Worm (Caenorhabditis elegans) whole organism, L4 larva: ENCODE data around the gene R09E10.6.

Experiments
- F26F4.8 ChIP-seq: fragments of 200-800 bp; sonication (Bioruptor generic); conservative IDR thresholded peaks from 2 replicates; pipeline ENCODE4 v1.3.6; 2022; ENCODE audit warnings: missing genetic modification characterization, missing compliant biosample characterization
- T20F7.1 ChIP-seq: fragments of 200-800 bp; sonication (Bioruptor generic); optimal IDR thresholded peaks from 2 replicates; lab custom pipeline; 2018; ENCODE audit warnings: mild to moderate bottlenecking, missing genetic modification characterization, missing compliant biosample characterization
- T26A8.4 ChIP-seq: fragments of 200-800 bp; sonication (Bioruptor generic); IDR thresholded peaks from 2 replicates; pipeline ENCODE4 v1.3.6; 2022; ENCODE audit warnings: missing genetic modification characterization, missing compliant biosample characterization
- Y48G9A.11 ChIP-seq: fragments of 200-800 bp; sonication (Bioruptor generic); IDR thresholded peaks from 2 replicates; pipeline ENCODE4 v1.3.6; 2022; ENCODE audit warnings: missing genetic modification reagents, missing genetic modification characterization, missing compliant biosample characterization
- Y75B8A.6 ChIP-seq: fragments of 200-800 bp; sonication (Bioruptor generic); IDR thresholded peaks from 2 replicates; pipeline ENCODE4 v1.3.6; 2022; ENCODE audit warnings: missing genetic modification reagents, missing genetic modification characterization, missing compliant biosample characterization
- ZK337.2 ChIP-seq: fragments of 200-800 bp; sonication (Bioruptor generic); IDR thresholded peaks from 2 replicates; pipeline ENCODE4 v1.3.6; 2022; ENCODE audit warnings: missing genetic modification reagents, missing genetic modification characterization, missing compliant biosample characterization
- ZK546.5 ChIP-seq, 2 experiments: sonication (generic microtip); optimal IDR thresholded peaks; 2 replicates each; lab custom pipeline; 2017; ENCODE audit warnings: missing biosample characterization in 2 of 2, missing genetic modification characterization in 2 of 2
- aha-1 ChIP-seq: fragments of 150-350 bp; peaks from one replicate; lab custom pipeline; 2014; ENCODE audit warnings: missing biosample characterization, missing genetic modification characterization
- ama-1 ChIP-seq: fragments of 150-350 bp; optimal IDR thresholded peaks from 2 replicates; lab custom pipeline; 2014; ENCODE audit warnings: inconsistent platforms, mixed read lengths
- arid-1 ChIP-seq: fragments of 200-800 bp; sonication (Bioruptor generic); conservative IDR thresholded peaks from 2 replicates; pipeline ENCODE4 v1.3.6; 2022; ENCODE audit warnings: missing genetic modification reagents, missing genetic modification characterization, missing compliant biosample characterization
- attf-4 ChIP-seq: sonication (generic microtip); optimal IDR thresholded peaks from 3 replicates; lab custom pipeline; 2017; ENCODE audit warnings: missing biosample characterization, missing genetic modification characterization
- ceh-44 ChIP-seq: fragments of 200-800 bp; sonication (Bioruptor generic); IDR thresholded peaks from 2 replicates; pipeline ENCODE4 v1.3.6; 2022; ENCODE audit warnings: missing genetic modification reagents, missing genetic modification characterization, missing compliant biosample characterization
- ceh-82 ChIP-seq: sonication (generic microtip); optimal IDR thresholded peaks from 2 replicates; lab custom pipeline; 2017; ENCODE audit warnings: missing biosample characterization, missing genetic modification characterization
- ces-1 ChIP-seq: fragments of 150-350 bp; sonication (generic microtip); optimal IDR thresholded peaks from 4 replicates; lab custom pipeline; 2014; ENCODE audit warnings: missing biosample characterization, missing genetic modification reagents, missing genetic modification characterization
- daf-16 ChIP-seq, 3 experiments: sonication (generic microtip); optimal IDR thresholded peaks; 2 replicates each; lab custom pipeline; 2016 to 2017; ENCODE audit warnings: missing genetic modification characterization in 3 of 3, missing genetic modification reagents in 3 of 3, mild to moderate bottlenecking in 2 of 3, missing compliant biosample characterization in 2 of 3, missing biosample characterization in 1 of 3, moderate library complexity in 1 of 3
- daf-19 ChIP-seq: fragments of 200-800 bp; sonication (Bioruptor generic); conservative IDR thresholded peaks from 2 replicates; pipeline ENCODE4 v1.3.6; 2022; ENCODE audit warnings: missing genetic modification characterization, missing compliant biosample characterization
- dmd-6 ChIP-seq: fragments of 200-800 bp; sonication (Bioruptor generic); IDR thresholded peaks from 2 replicates; pipeline ENCODE4 v1.3.6; 2022; ENCODE audit warnings: missing genetic modification reagents, missing genetic modification characterization, missing compliant biosample characterization
- dmd-8 ChIP-seq: fragments of 200-800 bp; sonication (Bioruptor generic); IDR thresholded peaks from 2 replicates; pipeline ENCODE4 v1.3.6; 2022; ENCODE audit warnings: missing genetic modification characterization, missing compliant biosample characterization
- dpl-1 ChIP-seq: fragments of 150-350 bp; optimal IDR thresholded peaks from 2 replicates; lab custom pipeline; 2014; ENCODE audit warnings: missing biosample characterization, missing genetic modification reagents, missing genetic modification characterization
- dve-1 ChIP-seq: sonication (generic microtip); optimal IDR thresholded peaks from 2 replicates; lab custom pipeline; 2017; ENCODE audit warnings: antibody characterized with exemption, mild to moderate bottlenecking, missing genetic modification characterization, missing compliant biosample characterization; ENCODE audit not compliant: insufficient read depth
- egl-27 ChIP-seq: sonication (generic microtip); optimal IDR thresholded peaks from 3 replicates; lab custom pipeline; 2017; ENCODE audit warnings: missing biosample characterization, missing genetic modification reagents, missing genetic modification characterization
- egl-43 ChIP-seq: fragments of 200-800 bp; sonication (Bioruptor generic); IDR thresholded peaks from 2 replicates; pipeline ENCODE4 v1.3.6; 2022; ENCODE audit warnings: missing genetic modification reagents, missing genetic modification characterization, missing compliant biosample characterization
- fos-1 ChIP-seq: fragments of 150-350 bp; optimal IDR thresholded peaks from 2 replicates; lab custom pipeline; 2014; ENCODE audit warnings: missing biosample characterization, missing genetic modification characterization
- gei-8 ChIP-seq: fragments of 200-800 bp; sonication (Bioruptor generic); optimal IDR thresholded peaks from 2 replicates; lab custom pipeline; 2018; ENCODE audit warnings: mild to moderate bottlenecking, missing genetic modification characterization, missing compliant biosample characterization
- hlh-11 ChIP-seq: fragments of 200-800 bp; sonication (Bioruptor generic); optimal IDR thresholded peaks from 2 replicates; lab custom pipeline; 2018; ENCODE audit warnings: mild to moderate bottlenecking, missing genetic modification characterization, missing compliant biosample characterization
- lim-7 ChIP-seq: fragments of 200-800 bp; sonication (Bioruptor generic); IDR thresholded peaks from 2 replicates; pipeline ENCODE4 v1.3.6; 2022; ENCODE audit warnings: missing genetic modification characterization, missing compliant biosample characterization
- lin-38 ChIP-seq: fragments of 200-800 bp; sonication (Bioruptor generic); IDR thresholded peaks from 2 replicates; pipeline ENCODE4 v1.3.6; 2022; ENCODE audit warnings: missing genetic modification reagents, missing genetic modification characterization, missing compliant biosample characterization
- lsy-2 ChIP-seq, 2 experiments: fragments of 150-350 bp in 1 of 2; sonication (generic microtip) in 1 of 2; optimal IDR thresholded peaks; 2 replicates each; lab custom pipeline; 2014 to 2017; ENCODE audit warnings: missing biosample characterization in 2 of 2, missing genetic modification characterization in 2 of 2
- madf-9 ChIP-seq: fragments of 200-800 bp; sonication (Bioruptor generic); conservative IDR thresholded peaks from 2 replicates; pipeline ENCODE4 v1.3.6; 2022; ENCODE audit warnings: missing genetic modification reagents, missing genetic modification characterization, missing compliant biosample characterization
- mdl-1 ChIP-seq, 2 experiments: fragments of 150-350 bp in 1 of 2; sonication (generic microtip) in 1 of 2; optimal IDR thresholded peaks; 2 replicates each; lab custom pipeline; 2014 to 2017; ENCODE audit warnings: missing biosample characterization in 2 of 2, missing genetic modification characterization in 2 of 2
- mep-1 ChIP-seq: fragments of 150-350 bp; sonication (generic microtip); optimal IDR thresholded peaks from 3 replicates; lab custom pipeline; 2014; ENCODE audit warnings: missing biosample characterization, missing genetic modification characterization
- mes-2 ChIP-seq: sonication (generic microtip); optimal IDR thresholded peaks from 2 replicates; lab custom pipeline; 2016; ENCODE audit warnings: missing genotype, mild to moderate bottlenecking, missing genetic modification characterization, missing compliant biosample characterization; ENCODE audit not compliant: poor library complexity, severe bottlenecking
- mxl-3 ChIP-seq: fragments of 200-800 bp; sonication (Bioruptor generic); optimal IDR thresholded peaks from 2 replicates; lab custom pipeline; 2018; ENCODE audit warnings: mild to moderate bottlenecking, missing genetic modification characterization, missing compliant biosample characterization
- nhr-10 ChIP-seq: fragments of 150-350 bp; optimal IDR thresholded peaks from 2 replicates; lab custom pipeline; 2014; ENCODE audit warnings: missing biosample characterization, missing genetic modification characterization
- nhr-102 ChIP-seq: sonication (generic microtip); optimal IDR thresholded peaks from 2 replicates; lab custom pipeline; 2016; ENCODE audit warnings: mild to moderate bottlenecking, missing genetic modification characterization, moderate library complexity, missing compliant biosample characterization
- nhr-111 ChIP-seq: fragments of 200-800 bp; sonication (Bioruptor generic); optimal IDR thresholded peaks from 2 replicates; lab custom pipeline; 2018; ENCODE audit warnings: mild to moderate bottlenecking, missing genetic modification characterization, missing compliant biosample characterization
- nhr-237 ChIP-seq: sonication (generic microtip); optimal IDR thresholded peaks from 2 replicates; lab custom pipeline; 2017; ENCODE audit warnings: missing biosample characterization, missing genetic modification characterization
- nhr-28 ChIP-seq: fragments of 150-350 bp; optimal IDR thresholded peaks from 2 replicates; lab custom pipeline; 2014; ENCODE audit warnings: missing biosample characterization, missing genetic modification characterization
- nhr-48 ChIP-seq: sonication (generic microtip); optimal IDR thresholded peaks from 2 replicates; lab custom pipeline; 2016; ENCODE audit warnings: mild to moderate bottlenecking, missing genetic modification characterization, missing compliant biosample characterization
- pha-4 ChIP-seq, 2 experiments: fragments of 150-350 bp in 1 of 2; fragments of 200-800 bp in 1 of 2; sonication (Bioruptor generic) in 1 of 2; IDR thresholded peaks in 1 of 2; optimal IDR thresholded peaks in 1 of 2; 2 replicates each; pipeline versions ENCODE4 v1.3.6 to Lab custom; 2014 to 2022; ENCODE audit warnings: missing genetic modification characterization in 2 of 2, missing genetic modification reagents in 2 of 2, missing biosample characterization in 1 of 2, missing compliant biosample characterization in 1 of 2
- php-3 ChIP-seq: fragments of 200-800 bp; sonication (Bioruptor generic); IDR thresholded peaks from 2 replicates; pipeline ENCODE4 v1.3.6; 2022; ENCODE audit warnings: missing genetic modification reagents, missing genetic modification characterization, missing compliant biosample characterization
- saeg-2 ChIP-seq: fragments of 200-800 bp; sonication (Bioruptor generic); IDR thresholded peaks from 2 replicates; pipeline ENCODE4 v1.3.6; 2022; ENCODE audit warnings: missing genetic modification reagents, missing genetic modification characterization, missing compliant biosample characterization
- sdz-12 ChIP-seq: fragments of 200-800 bp; sonication (Bioruptor generic); optimal IDR thresholded peaks from 2 replicates; lab custom pipeline; 2018; ENCODE audit warnings: mild to moderate bottlenecking, missing genetic modification characterization, missing compliant biosample characterization
- spr-1 ChIP-seq: sonication (generic microtip); optimal IDR thresholded peaks from 2 replicates; lab custom pipeline; 2016; ENCODE audit warnings: mild to moderate bottlenecking, missing genetic modification characterization, missing compliant biosample characterization
- tag-97 ChIP-seq: fragments of 200-800 bp; sonication (Bioruptor generic); IDR thresholded peaks from 2 replicates; pipeline ENCODE4 v1.3.6; 2022; ENCODE audit warnings: missing genetic modification characterization, missing compliant biosample characterization
- tra-1 ChIP-seq: fragments of 200-800 bp; sonication (Bioruptor generic); IDR thresholded peaks from 2 replicates; pipeline ENCODE4 v1.3.6; 2022; ENCODE audit warnings: missing genetic modification reagents, missing genetic modification characterization, missing compliant biosample characterization
- zfp-3 ChIP-seq: fragments of 200-800 bp; sonication (Bioruptor generic); conservative IDR thresholded peaks from 2 replicates; pipeline ENCODE4 v1.3.6; 2022; ENCODE audit warnings: missing genetic modification reagents, missing genetic modification characterization, missing compliant biosample characterization

R09E10.6 gene

ce11 chrIV:10245666-10246210 lies 48.2 kb downstream of the R09E10.6 start, which contains the start of gene F01G10.10:
Gene F01G10.10, plus strand, starts transcription at chrIV:10246160.
- 0 out of 2 replicates have a peak, but pooled peaks have one; percentile 35 for TF ChIP-seq Y48G9A.11
- peak in 1 of 2 experiments; percentile 16 for TF ChIP-seq mdl-1 (tag; optimal IDR thresholded peaks at IDR 0.05; lab: Kevin White, UChicago)
- peak; percentile 41; the same call in 1 of the 2 replicates for TF ChIP-seq tra-1 (GFP tag; lab: Robert Waterston, UW)
- TF ChIP-seq dve-1 (tag; lab: Kevin White, UChicago) = peak; percentile 6
- no peak for TF ChIP-seq egl-27 (tag; lab: Kevin White, UChicago)
- peak; percentile 13 for TF ChIP-seq nhr-111 (GFP tag; lab: Kevin White, UChicago)
- no peak for TF ChIP-seq madf-9 (GFP tag; lab: Robert Waterston, UW)
- TF ChIP-seq dpl-1 = peak; percentile 5
- peak; percentile 42; the same call in 1 of the 2 replicates for TF ChIP-seq egl-43 (GFP tag; lab: Robert Waterston, UW)
- TF ChIP-seq ZK337.2 (GFP tag; lab: Robert Waterston, UW) = no peak
- peak; percentile 13 for TF ChIP-seq nhr-28 (tag; lab: Kevin White, UChicago)
- no peak for TF ChIP-seq attf-4
- peak; percentile 40 for TF ChIP-seq T20F7.1 (GFP tag; lab: Kevin White, UChicago)
- TF ChIP-seq lim-7 (GFP tag; lab: Robert Waterston, UW) = peak; percentile 57; the same call in 1 of the 2 replicates
- TF ChIP-seq saeg-2 (GFP tag; lab: Robert Waterston, UW) = no peak
- no peak for TF ChIP-seq F26F4.8
- TF ChIP-seq arid-1 (GFP tag; lab: Robert Waterston, UW) = 0 out of 2 replicates have a peak, but pooled peaks have one; percentile 60
- peak; percentile 59 for TF ChIP-seq ama-1 (lab: Kevin White, UChicago)
- TF ChIP-seq nhr-102 (tag; lab: Kevin White, UChicago) = peak; percentile 25
- peak; percentile 9 for TF ChIP-seq hlh-11 (tag; lab: Kevin White, UChicago)
- TF ChIP-seq lin-38 (GFP tag; lab: Robert Waterston, UW) = peak; percentile 48
- peak; percentile 33 for TF ChIP-seq mes-2
- TF ChIP-seq mxl-3 = peak; percentile 2
- TF ChIP-seq aha-1 (tag; lab: Kevin White, UChicago) = peak; percentile 2
- peak; percentile 40 for TF ChIP-seq mep-1 (tag; lab: Kevin White, UChicago)
- TF ChIP-seq T26A8.4 = peak; percentile 36; the same call in 1 of the 2 replicates
- 0 out of 2 replicates have a peak, but pooled peaks have one; percentile 4 for TF ChIP-seq dmd-8 (GFP tag; lab: Robert Waterston, UW)
- peak; percentile 85; the same call in 1 of the 2 replicates for TF ChIP-seq zfp-3 (GFP tag; lab: Robert Waterston, UW)
- no peak for TF ChIP-seq ZK546.5 (tag; optimal IDR thresholded peaks at IDR 0.05; lab: Kevin White, UChicago)
- TF ChIP-seq daf-16 (GFP tag; optimal IDR thresholded peaks at IDR 0.05; lab: Kevin White, UChicago) = no peak
- TF ChIP-seq daf-16 (tag; optimal IDR thresholded peaks at IDR 0.05; lab: Kevin White, UChicago) = peak; percentile 12
- TF ChIP-seq Y75B8A.6 (GFP tag; lab: Robert Waterston, UW) = peak; percentile 3; the same call in 1 of the 2 replicates
- TF ChIP-seq daf-19 (GFP tag; lab: Robert Waterston, UW) = no peak
- TF ChIP-seq spr-1 (tag; lab: Kevin White, UChicago) = peak; percentile 5
- no peak for TF ChIP-seq nhr-237 (tag; lab: Kevin White, UChicago)

- TF ChIP-seq ceh-82 (no peak), tag-97 (GFP tag; lab: Robert Waterston, UW) (no peak), nhr-111 (GFP tag; lab: Kevin White, UChicago) (no peak), ces-1 (GFP tag; lab: Kevin White, UChicago) (no peak), pha-4 (GFP tag; IDR thresholded peaks at IDR 0.05; lab: Robert Waterston, UW) (no peak), pha-4 (tag; optimal IDR thresholded peaks at IDR 0.05; lab: Kevin White, UChicago) (no peak), ceh-44 (no peak), fos-1 (tag; lab: Kevin White, UChicago) (no peak), sdz-12 (GFP tag; lab: Kevin White, UChicago) (no peak), daf-16 (GFP tag; optimal IDR thresholded peaks at IDR 0.05; lab: Kevin White, UChicago) (no peak), daf-16 (tag; optimal IDR thresholded peaks at IDR 0.05; lab: Kevin White, UChicago) (peak; percentile 94), F26F4.8 (no peak), hlh-11 (tag; lab: Kevin White, UChicago) (peak; percentile 49), lin-38 (GFP tag; lab: Robert Waterston, UW) (peak; percentile 23), dve-1 (tag; lab: Kevin White, UChicago) (peak; percentile 52), php-3 (peak; percentile 19; the same call in 1 of the 2 replicates), nhr-48 (tag; lab: Kevin White, UChicago) (peak; percentile 25), T26A8.4 (no peak), dmd-6 (GFP tag; lab: Robert Waterston, UW) (peak; percentile 72), nhr-10 (peak; percentile 36), lsy-2 (tag; optimal IDR thresholded peaks at IDR 0.05; lab: Kevin White, UChicago) (peak in 1 of 2 experiments; percentile 9), gei-8 (GFP tag; lab: Kevin White, UChicago) (no peak), Y75B8A.6 (GFP tag; lab: Robert Waterston, UW) (0 out of 2 replicates have a peak, but pooled peaks have one; percentile 41)
These were observed 50.7 kb downstream of the R09E10.6 start, which contains the start of gene tkt-1 for ce11 chrIV:10243276-10243675. Gene tkt-1, plus strand, starts transcription at chrIV:10243612.
